Fruit fly (Drosophila melanogaster) whole organism, prepupa: ENCODE results near the gene CG13390.

Experiments used
- CG10669 ChIP-seq: fragments of 200-800 bp; sonication (Bioruptor generic); optimal IDR thresholded peaks from 3 replicates; lab custom pipeline; 2018; ENCODE audit warnings: missing biosample characterization, mild to moderate bottlenecking, missing genetic modification characterization, moderate library complexity
- CG11294 ChIP-seq: fragments of 200-800 bp; sonication (Bioruptor generic); IDR thresholded peaks from 2 replicates; pipeline ENCODE4 v1.3.6; 2022; ENCODE audit warnings: missing biosample characterization, missing genetic modification characterization
- CG11762 ChIP-seq: fragments of 200-800 bp; sonication (Bioruptor generic); optimal IDR thresholded peaks from 3 replicates; lab custom pipeline; 2016; ENCODE audit warnings: missing biosample characterization, missing genetic modification characterization; ENCODE audit not compliant: insufficient read depth
- CG11902 ChIP-seq: fragments of 200-800 bp; sonication (Bioruptor generic); optimal IDR thresholded peaks from 3 replicates; lab custom pipeline; 2016; ENCODE audit warnings: missing biosample characterization, missing genetic modification characterization
- CG15336 ChIP-seq: fragments of 200-800 bp; sonication (Bioruptor generic); IDR thresholded peaks from 2 replicates; pipeline ENCODE4 v1.3.6; 2022; ENCODE audit warnings: missing biosample characterization, missing genetic modification characterization
- CG1621 ChIP-seq: fragments of 200-800 bp; sonication (Bioruptor generic); optimal IDR thresholded peaks from 3 replicates; lab custom pipeline; 2018; ENCODE audit warnings: missing biosample characterization, mild to moderate bottlenecking, missing genetic modification characterization
- CG16779 ChIP-seq: fragments of 200-800 bp; sonication (Bioruptor generic); optimal IDR thresholded peaks from 3 replicates; lab custom pipeline; 2017; ENCODE audit warnings: missing biosample characterization, mild to moderate bottlenecking, missing genetic modification characterization
- CG31627 ChIP-seq: fragments of 200-800 bp; sonication (Bioruptor generic); optimal IDR thresholded peaks from 3 replicates; lab custom pipeline; 2016; ENCODE audit warnings: missing biosample characterization, missing genetic modification characterization
- CG32006 ChIP-seq: fragments of 200-800 bp; sonication (Bioruptor generic); optimal IDR thresholded peaks from 3 replicates; lab custom pipeline; 2017; ENCODE audit warnings: missing biosample characterization, mild to moderate bottlenecking, missing genetic modification characterization
- CG34406 ChIP-seq: fragments of 200-800 bp; sonication (Bioruptor generic); optimal IDR thresholded peaks from 3 replicates; lab custom pipeline; 2016; ENCODE audit warnings: missing biosample characterization, missing genetic modification characterization
- CG3919 ChIP-seq: fragments of 200-800 bp; sonication (Bioruptor generic); optimal IDR thresholded peaks from 3 replicates; lab custom pipeline; 2016; ENCODE audit warnings: missing biosample characterization, missing genetic modification characterization
- CG4318 ChIP-seq: fragments of 200-800 bp; sonication (Bioruptor generic); optimal IDR thresholded peaks from 3 replicates; lab custom pipeline; 2017; ENCODE audit warnings: missing biosample characterization, mild to moderate bottlenecking, missing genetic modification characterization
- CG6163 ChIP-seq: fragments of 200-800 bp; sonication (Bioruptor generic); IDR thresholded peaks from 3 replicates; pipeline ENCODE4 v1.3.6; 2022; ENCODE audit warnings: missing biosample characterization, missing genetic modification characterization
- CG6276 ChIP-seq: fragments of 200-800 bp; sonication (Bioruptor generic); optimal IDR thresholded peaks from 2 replicates; lab custom pipeline; 2017; ENCODE audit warnings: missing biosample characterization, mild to moderate bottlenecking, missing genetic modification characterization
- CG6808 ChIP-seq: fragments of 200-800 bp; sonication (Bioruptor generic); optimal IDR thresholded peaks from 3 replicates; lab custom pipeline; 2017; ENCODE audit warnings: missing biosample characterization, missing genetic modification characterization, mild to moderate bottlenecking, moderate library complexity, missing genetic modification reagents
- CG6854 ChIP-seq: fragments of 200-800 bp; sonication (Bioruptor generic); optimal IDR thresholded peaks from 2 replicates; lab custom pipeline; 2017; ENCODE audit warnings: missing biosample characterization, mild to moderate bottlenecking, missing genetic modification characterization
- CG8319 ChIP-seq: fragments of 200-800 bp; sonication (Bioruptor generic); optimal IDR thresholded peaks from 3 replicates; lab custom pipeline; 2016; ENCODE audit warnings: missing biosample characterization, missing genetic modification characterization
- CG8632 ChIP-seq: fragments of 200-800 bp; sonication (Bioruptor generic); optimal IDR thresholded peaks from 3 replicates; lab custom pipeline; 2016; ENCODE audit warnings: missing biosample characterization, missing genetic modification characterization
- CG9139 ChIP-seq: fragments of 200-800 bp; sonication (Bioruptor generic); optimal IDR thresholded peaks from 3 replicates; lab custom pipeline; 2017; ENCODE audit warnings: missing biosample characterization, mild to moderate bottlenecking, missing genetic modification characterization
- Eip75B ChIP-seq: fragments of 200-800 bp; sonication (Bioruptor generic); optimal IDR thresholded peaks from 3 replicates; lab custom pipeline; 2016; ENCODE audit warnings: missing biosample characterization, missing genetic modification characterization
- Eip78C ChIP-seq: fragments of 200-800 bp; sonication (Bioruptor generic); peaks from one replicate; lab custom pipeline; 2016; ENCODE audit warnings: missing biosample characterization, missing genetic modification characterization
- Ets21C ChIP-seq: fragments of 200-800 bp; sonication (Bioruptor generic); optimal IDR thresholded peaks from 3 replicates; lab custom pipeline; 2016; ENCODE audit warnings: missing biosample characterization, missing genetic modification characterization
- Ets96B ChIP-seq: fragments of 200-800 bp; optimal IDR thresholded peaks from 2 replicates; lab custom pipeline; 2019; ENCODE audit warnings: missing biosample characterization, mild to moderate bottlenecking, missing genetic modification characterization, moderate library complexity
- Hr38 ChIP-seq: sonication (Bioruptor generic); optimal IDR thresholded peaks from 2 replicates; lab custom pipeline; 2016; ENCODE audit warnings: missing biosample characterization, missing genetic modification characterization
- Hr39 ChIP-seq: fragments of 200-800 bp; sonication (Bioruptor generic); optimal IDR thresholded peaks from 2 replicates; lab custom pipeline; 2016; ENCODE audit warnings: missing biosample characterization, missing genetic modification characterization
- Hr4 ChIP-seq: fragments of 200-800 bp; sonication (Bioruptor generic); optimal IDR thresholded peaks from 3 replicates; lab custom pipeline; 2016; ENCODE audit warnings: missing biosample characterization, missing genetic modification characterization
- Lpt ChIP-seq: fragments of 200-800 bp; sonication (Bioruptor generic); optimal IDR thresholded peaks from 3 replicates; lab custom pipeline; 2016; ENCODE audit warnings: missing biosample characterization, missing genetic modification characterization
- OdsH ChIP-seq: fragments of 200-800 bp; sonication (Bioruptor generic); optimal IDR thresholded peaks from 3 replicates; lab custom pipeline; 2016; ENCODE audit warnings: missing biosample characterization, missing genetic modification characterization
- Smox ChIP-seq: fragments of 200-800 bp; sonication (Bioruptor generic); optimal IDR thresholded peaks from 3 replicates; lab custom pipeline; 2016; ENCODE audit warnings: missing biosample characterization, missing genetic modification characterization
- Sox14 ChIP-seq: fragments of 200-800 bp; sonication (Bioruptor generic); optimal IDR thresholded peaks from 3 replicates; lab custom pipeline; 2016; ENCODE audit warnings: missing biosample characterization, missing genetic modification characterization
- Sox15 ChIP-seq: fragments of 200-800 bp; sonication (Bioruptor generic); optimal IDR thresholded peaks from 3 replicates; lab custom pipeline; 2016; ENCODE audit warnings: missing biosample characterization, missing genetic modification characterization
- achi ChIP-seq: fragments of 200-800 bp; sonication (Bioruptor generic); optimal IDR thresholded peaks from 3 replicates; lab custom pipeline; 2016; ENCODE audit warnings: missing biosample characterization, missing genetic modification characterization
- acj6 ChIP-seq: fragments of 200-800 bp; sonication (Bioruptor generic); optimal IDR thresholded peaks from 3 replicates; lab custom pipeline; 2016; ENCODE audit warnings: missing biosample characterization, missing genetic modification characterization
- dac ChIP-seq: fragments of 200-800 bp; sonication (Bioruptor generic); optimal IDR thresholded peaks from 2 replicates; lab custom pipeline; 2017; ENCODE audit warnings: missing biosample characterization, mild to moderate bottlenecking, missing genetic modification characterization
- dsx ChIP-seq: fragments of 200-800 bp; optimal IDR thresholded peaks from 3 replicates; lab custom pipeline; 2019; ENCODE audit warnings: missing biosample characterization, mild to moderate bottlenecking, missing genetic modification characterization, moderate library complexity; ENCODE audit not compliant: poor library complexity, severe bottlenecking
- fd59A ChIP-seq: fragments of 200-800 bp; sonication (Bioruptor generic); optimal IDR thresholded peaks from 2 replicates; lab custom pipeline; 2017; ENCODE audit warnings: missing biosample characterization, mild to moderate bottlenecking, missing genetic modification characterization, missing genetic modification reagents
- fd85E ChIP-seq: fragments of 200-800 bp; sonication (Bioruptor generic); optimal IDR thresholded peaks from 3 replicates; lab custom pipeline; 2016; ENCODE audit warnings: missing biosample characterization, missing genetic modification characterization
- fkh ChIP-seq: fragments of 200-800 bp; sonication (Bioruptor generic); optimal IDR thresholded peaks from 3 replicates; lab custom pipeline; 2017; ENCODE audit warnings: missing biosample characterization, mild to moderate bottlenecking, missing genetic modification characterization, moderate library complexity
- net ChIP-seq: fragments of 200-800 bp; sonication (Bioruptor generic); optimal IDR thresholded peaks from 3 replicates; lab custom pipeline; 2016; ENCODE audit warnings: missing biosample characterization, missing genetic modification characterization
- spab ChIP-seq: fragments of 200-800 bp; sonication (Bioruptor generic); optimal IDR thresholded peaks from 2 replicates; lab custom pipeline; 2017; ENCODE audit warnings: missing biosample characterization, mild to moderate bottlenecking, missing genetic modification characterization, missing genetic modification reagents
- ss ChIP-seq, 2 experiments: fragments of 200-800 bp; sonication (Bioruptor generic); optimal IDR thresholded peaks; 2 replicates in 1 of 2; 3 replicates in 1 of 2; lab custom pipeline; 2017 to 2018; ENCODE audit warnings: mild to moderate bottlenecking in 2 of 2, missing biosample characterization in 2 of 2, missing genetic modification characterization in 2 of 2, moderate library complexity in 1 of 2
- svp ChIP-seq: fragments of 200-800 bp; sonication (Bioruptor generic); peaks from one replicate; lab custom pipeline; 2016; ENCODE audit warnings: missing biosample characterization, missing genetic modification characterization

Gene CG13390

DNA sequence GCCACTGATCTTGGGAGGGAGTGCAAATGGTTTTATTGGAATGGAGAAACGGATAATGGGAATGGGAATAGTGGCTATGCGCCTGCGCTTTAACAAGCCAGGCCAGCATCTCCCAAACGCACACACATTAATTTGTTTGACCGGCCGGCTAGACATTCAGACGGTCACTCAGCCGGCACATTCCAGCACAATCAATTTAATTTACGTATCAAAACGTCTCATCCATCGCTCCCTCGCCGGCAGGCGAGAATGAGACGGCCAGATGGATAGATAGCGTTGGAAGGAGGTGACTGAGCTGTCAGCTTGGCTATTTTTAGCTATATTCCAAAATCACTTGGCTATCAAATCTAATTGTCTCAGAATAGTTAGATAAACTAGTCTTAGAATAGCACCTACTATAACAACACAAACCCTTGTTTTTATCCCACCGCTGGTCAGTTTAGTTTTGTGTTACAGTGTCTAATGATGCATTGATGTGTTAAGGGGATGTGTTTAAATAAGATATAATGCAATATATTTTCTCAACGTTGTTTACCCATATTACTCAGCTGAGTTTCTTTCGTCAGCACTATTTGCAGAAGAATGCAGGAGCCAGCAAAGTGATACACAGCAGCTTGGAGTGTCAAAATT lies 47.0 kb upstream of the CG13390 start (continued):
- TF ChIP-seq Eip78C (GFP tag; lab: Kevin White, UChicago) (peak; percentile 54), CG11294 (GFP tag; lab: Robert Waterston, UW) (no peak), CG6276 (no peak), CG11762 (GFP tag; lab: Kevin White, UChicago) (no peak), CG3919 (GFP tag; lab: Kevin White, UChicago) (peak; percentile 7), Hr38 (GFP tag; lab: Kevin White, UChicago) (no peak), Lpt (GFP tag; lab: Kevin White, UChicago) (no peak), CG6854 (GFP tag; lab: Kevin White, UChicago) (no peak), CG16779 (tag; lab: Kevin White, UChicago) (no peak), achi (GFP tag; lab: Kevin White, UChicago) (no peak), dac (GFP tag; lab: Kevin White, UChicago) (no peak)

DNA sequence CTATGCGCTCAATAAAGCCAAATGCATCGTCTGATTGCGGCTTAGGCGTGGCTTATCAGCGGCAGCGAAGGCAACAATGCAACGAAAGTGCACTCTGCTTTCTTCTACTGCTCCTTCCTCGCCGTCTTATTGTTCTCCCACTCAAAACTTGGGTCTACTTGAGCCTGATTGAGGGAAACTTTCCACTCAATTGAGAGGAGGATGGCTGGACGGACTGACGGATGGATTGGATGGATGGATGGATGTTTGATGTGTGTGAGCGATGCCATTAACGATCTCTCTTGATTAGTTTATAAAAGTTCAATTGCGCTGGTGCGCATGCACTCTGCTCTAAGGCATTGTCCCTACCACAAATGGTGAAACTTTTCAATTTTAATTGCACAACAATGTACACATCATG lies 46.5 kb upstream of the CG13390 start:
- TF ChIP-seq CG4318 (GFP tag; lab: Kevin White, UChicago) (no peak), dsx (GFP tag; lab: Kevin White, UChicago) (peak; percentile 46), Eip78C (GFP tag; lab: Kevin White, UChicago) (peak; percentile 49)
- TF ChIP-seq, all 60 proteins: peak for 2

DNA sequence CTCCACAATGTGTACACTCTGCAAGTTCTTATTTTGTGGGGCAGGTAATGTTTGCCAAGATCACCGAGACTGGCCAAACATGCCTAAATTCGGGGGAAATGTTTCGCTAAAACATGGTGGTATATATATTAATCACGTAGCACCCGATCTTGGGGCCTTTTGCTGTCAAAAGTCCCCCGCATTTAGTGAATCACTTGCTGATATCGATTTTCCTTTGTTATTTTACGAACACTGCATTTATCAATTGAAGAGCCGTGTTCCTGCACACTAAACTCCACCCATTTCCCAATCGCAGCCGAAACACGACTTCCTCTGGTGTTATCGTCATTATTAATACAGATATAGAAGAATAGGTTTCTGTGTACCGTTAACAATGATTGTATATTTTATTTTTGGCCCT lies 45.1 kb upstream of the CG13390 start:
- TF ChIP-seq acj6 (GFP tag; lab: Kevin White, UChicago): no peak
- no peak for TF ChIP-seq achi (GFP tag; lab: Kevin White, UChicago)
- TF ChIP-seq fd59A (GFP tag; lab: Kevin White, UChicago): no peak
- no peak for TF ChIP-seq dac (GFP tag; lab: Kevin White, UChicago)
- no peak for TF ChIP-seq Smox (GFP tag; lab: Kevin White, UChicago)
- TF ChIP-seq spab (GFP tag; lab: Kevin White, UChicago): no peak
- TF ChIP-seq CG1621 (tag; lab: Kevin White, UChicago): no peak
- no peak for TF ChIP-seq CG11902
- no peak for TF ChIP-seq CG34406
- TF ChIP-seq CG16779 (tag; lab: Kevin White, UChicago): no peak
- TF ChIP-seq fd85E: no peak

DNA sequence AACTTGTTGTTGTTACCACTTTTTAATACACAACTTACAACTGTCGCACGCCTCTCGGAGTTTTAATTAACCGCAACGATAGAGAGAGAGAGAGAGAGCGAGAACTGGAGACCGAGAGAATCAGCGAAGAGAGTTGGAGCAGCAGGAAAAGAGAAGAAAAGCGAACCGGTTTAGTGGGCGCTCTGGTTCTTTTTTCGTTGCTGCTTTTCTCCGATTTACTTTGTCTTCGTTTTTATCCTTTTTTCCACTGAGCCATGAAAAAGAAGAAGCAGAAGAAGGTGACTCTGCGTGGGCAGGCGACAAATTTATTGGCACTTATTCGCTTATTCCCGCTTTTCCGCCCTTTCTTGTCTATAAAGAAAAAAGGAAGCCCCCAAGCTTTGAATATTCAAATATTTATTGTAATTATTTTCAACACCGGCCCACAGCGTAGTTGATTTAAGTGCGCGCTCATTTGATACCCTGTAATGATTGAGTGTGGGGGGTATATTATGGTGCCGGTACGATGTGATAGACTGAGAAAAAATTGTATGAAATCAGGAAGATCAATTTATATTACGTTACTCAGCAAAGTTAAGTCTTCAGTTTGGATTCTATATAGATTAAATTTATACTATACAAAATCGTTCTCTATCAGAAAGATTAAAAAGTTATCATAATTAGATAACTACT lies 43.8 kb upstream of the CG13390 start:
- TF ChIP-seq spab (GFP tag; lab: Kevin White, UChicago): peak; percentile 40
- no peak for TF ChIP-seq Hr39 (GFP tag; lab: Kevin White, UChicago)
- TF ChIP-seq net (GFP tag; lab: Kevin White, UChicago): no peak
- peak; percentile 15 for TF ChIP-seq Eip75B (GFP tag; lab: Kevin White, UChicago)
- TF ChIP-seq Ets96B (tag; lab: Kevin White, UChicago): peak; percentile 37
- peak; percentile 7 for TF ChIP-seq Sox14
- no peak for TF ChIP-seq fkh
- TF ChIP-seq CG31627 (GFP tag; lab: Kevin White, UChicago): peak; percentile 2
- peak; percentile 72; the same call in 2 of the 3 replicates for TF ChIP-seq CG6163 (GFP tag; lab: Robert Waterston, UW)
- peak; percentile 75 for TF ChIP-seq CG6808 (GFP tag; lab: Kevin White, UChicago)
- TF ChIP-seq Ets21C (GFP tag; lab: Kevin White, UChicago): no peak
- TF ChIP-seq fd85E: no peak
- TF ChIP-seq CG1621 (tag; lab: Kevin White, UChicago): peak; percentile 46
- TF ChIP-seq Eip78C (GFP tag; lab: Kevin White, UChicago): peak; percentile 67
- peak; percentile 32; the same call in 1 of the 2 replicates for TF ChIP-seq CG15336 (GFP tag; lab: Robert Waterston, UW)
- TF ChIP-seq CG9139 (GFP tag; lab: Kevin White, UChicago): peak; percentile 67
- peak; percentile 22 for TF ChIP-seq CG10669 (GFP tag; lab: Kevin White, UChicago)
- TF ChIP-seq CG34406: no peak
- peak; percentile 72 for TF ChIP-seq dsx (GFP tag; lab: Kevin White, UChicago)
- peak; percentile 29 for TF ChIP-seq CG8632 (GFP tag; lab: Kevin White, UChicago)
- peak; percentile 63 for TF ChIP-seq CG32006
- peak; percentile 7 for TF ChIP-seq achi (GFP tag; lab: Kevin White, UChicago)
- TF ChIP-seq CG11762 (GFP tag; lab: Kevin White, UChicago): no peak
- no peak for TF ChIP-seq Sox15 (GFP tag; lab: Kevin White, UChicago)
- TF ChIP-seq CG8319 (GFP tag; lab: Kevin White, UChicago): no peak
- TF ChIP-seq ss (GFP tag; optimal IDR thresholded peaks at IDR 0.05; lab: Kevin White, UChicago): peak; percentile 75 to 82
- TF ChIP-seq Hr4 (GFP tag; lab: Kevin White, UChicago): peak; percentile 35
- peak; percentile 72 for TF ChIP-seq svp
- peak; percentile 44 for TF ChIP-seq OdsH (GFP tag; lab: Kevin White, UChicago)
